Fruit fly (Drosophila melanogaster) whole organism, embryonic: ENCODE measurements around the gene AsnRS.

Experiments used
- Awh ChIP-seq: fragments of 200-800 bp; sonication (Bioruptor generic); IDR thresholded peaks from 2 replicates; pipeline ENCODE4, ENCODE4 v1.3.6; 2022; ENCODE audit warnings: missing biosample characterization, missing genetic modification characterization
- CG18476 ChIP-seq: fragments of 200-800 bp; sonication (Bioruptor generic); optimal IDR thresholded peaks from 2 replicates; lab custom pipeline; 2016; ENCODE audit warnings: missing biosample characterization, mild to moderate bottlenecking, missing genetic modification characterization
- CG2116 ChIP-seq: fragments of 200-800 bp; sonication (Bioruptor generic); optimal IDR thresholded peaks from 3 replicates; lab custom pipeline; 2018; ENCODE audit warnings: missing biosample characterization, mild to moderate bottlenecking, missing genetic modification characterization
- CG2199 ChIP-seq: fragments of 200-800 bp; sonication (Bioruptor generic); IDR thresholded peaks from 3 replicates; pipeline ENCODE4 v1.3.6; 2022; ENCODE audit warnings: missing biosample characterization, missing genetic modification characterization
- CG34376 ChIP-seq: fragments of 200-800 bp; sonication (Bioruptor generic); optimal IDR thresholded peaks from 2 replicates; lab custom pipeline; 2018; ENCODE audit warnings: missing biosample characterization, mild to moderate bottlenecking, missing genetic modification characterization
- Vsx1 ChIP-seq: fragments of 200-800 bp; sonication (Bioruptor generic); optimal IDR thresholded peaks from 2 replicates; lab custom pipeline; 2017; ENCODE audit warnings: missing biosample characterization, mild to moderate bottlenecking, missing genetic modification characterization, missing genetic modification reagents
- trh ChIP-seq: fragments of 200-800 bp; sonication (Bioruptor generic); optimal IDR thresholded peaks from 2 replicates; lab custom pipeline; 2016; ENCODE audit warnings: missing biosample characterization, missing genetic modification characterization
- zfh2 ChIP-seq: fragments of 200-800 bp; sonication (Bioruptor generic); optimal IDR thresholded peaks from 2 replicates; lab custom pipeline; 2016; ENCODE audit warnings: missing biosample characterization, missing genetic modification characterization

DNA sequence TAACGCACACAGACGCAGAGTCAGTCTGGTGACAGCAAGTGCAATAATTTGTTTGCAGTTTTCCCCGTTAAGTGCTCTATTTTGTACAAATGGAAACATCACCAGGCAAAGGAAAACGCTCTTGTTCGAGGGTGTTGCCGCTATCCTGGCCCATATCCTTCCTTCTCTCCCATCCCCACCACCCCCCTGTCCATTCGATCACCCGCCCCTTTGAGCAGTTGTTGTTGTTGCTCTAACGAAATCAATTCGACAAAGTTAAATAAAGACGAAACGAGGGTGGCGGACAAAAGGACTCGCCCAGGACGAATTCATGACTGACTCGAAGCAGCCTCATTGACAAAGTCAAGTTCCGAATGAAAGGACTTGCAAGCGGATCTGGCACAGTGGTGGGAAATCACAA is 42.4 kb downstream of the AsnRS start:
- no peak for TF ChIP-seq CG2116
- TF ChIP-seq zfh2 (GFP tag; lab: Kevin White, UChicago) = no peak
- TF ChIP-seq CG18476 = no peak
- TF ChIP-seq Vsx1 (GFP tag; lab: Kevin White, UChicago) = no peak
- no peak for TF ChIP-seq Awh (GFP tag; lab: Robert Waterston, UW)
- TF ChIP-seq CG34376 (GFP tag; lab: Kevin White, UChicago) = no peak
- no peak for TF ChIP-seq trh (GFP tag; lab: Kevin White, UChicago)
- no peak for TF ChIP-seq CG2199 (GFP tag; lab: Robert Waterston, UW)
